Worm (Caenorhabditis elegans) whole organism, L1 larva: ENCODE results near the gene spd-3.

Source experiments
- C04F5.9 ChIP-seq: sonication (generic microtip); optimal IDR thresholded peaks from 2 replicates; lab custom pipeline; 2016; ENCODE audit warnings: missing genetic modification characterization, missing compliant biosample characterization
- C34B4.2 ChIP-seq: sonication (generic microtip); optimal IDR thresholded peaks from 2 replicates; lab custom pipeline; 2017; ENCODE audit warnings: mild to moderate bottlenecking, missing genetic modification characterization, missing compliant biosample characterization
- F16B12.6 ChIP-seq: fragments of 150-350 bp; optimal IDR thresholded peaks from 2 replicates; lab custom pipeline; 2014; ENCODE audit warnings: missing biosample characterization, missing genetic modification characterization
- alr-1 ChIP-seq: fragments of 200-800 bp; sonication (Bioruptor generic); optimal IDR thresholded peaks from 2 replicates; lab custom pipeline; 2018; ENCODE audit warnings: borderline replicate concordance, mild to moderate bottlenecking, missing genetic modification characterization, missing compliant biosample characterization
- aly-2 ChIP-seq: fragments of 150-350 bp; optimal IDR thresholded peaks from 2 replicates; lab custom pipeline; 2014; ENCODE audit warnings: missing biosample characterization, missing genetic modification characterization
- ama-1 ChIP-seq: fragments of 150-350 bp; optimal IDR thresholded peaks from 2 replicates; lab custom pipeline; 2014
- blmp-1 ChIP-seq: fragments of 150-350 bp; optimal IDR thresholded peaks from 2 replicates; lab custom pipeline; 2014; ENCODE audit warnings: missing biosample characterization, missing genetic modification characterization
- ceh-63 ChIP-seq: fragments of 200-800 bp; sonication (Bioruptor generic); optimal IDR thresholded peaks from 2 replicates; lab custom pipeline; 2018; ENCODE audit warnings: mild to moderate bottlenecking, missing genetic modification characterization, missing compliant biosample characterization
- ceh-82 ChIP-seq, 3 experiments: fragments of 150-350 bp in 1 of 3; sonication (generic microtip) in 2 of 3; optimal IDR thresholded peaks; 2 replicates each; lab custom pipeline; 2014 to 2017; ENCODE audit warnings: missing biosample characterization in 3 of 3, missing genetic modification characterization in 3 of 3
- ceh-88 ChIP-seq: fragments of 200-800 bp; sonication (Bioruptor generic); IDR thresholded peaks from 2 replicates; pipeline ENCODE4 v1.3.6; 2022; ENCODE audit warnings: missing genetic modification characterization, missing compliant biosample characterization
- dpl-1 ChIP-seq, 3 experiments: fragments of 150-350 bp in 2 of 3; sonication (generic microtip) in 1 of 3; optimal IDR thresholded peaks; 2 replicates each; lab custom pipeline; 2014 to 2017; ENCODE audit warnings: missing biosample characterization in 3 of 3, missing genetic modification characterization in 3 of 3, missing genetic modification reagents in 3 of 3
- efl-1 ChIP-seq, 4 experiments: fragments of 150-350 bp; optimal IDR thresholded peaks in 3 of 4; peaks in 1 of 4; 1 replicate in 1 of 4; 2 replicates in 3 of 4; lab custom pipeline; 2014; ENCODE audit warnings: missing biosample characterization in 2 of 4, missing genetic modification characterization in 2 of 4, missing genetic modification reagents in 2 of 4
- egl-13 ChIP-seq: sonication (generic microtip); optimal IDR thresholded peaks from 2 replicates; lab custom pipeline; 2016; ENCODE audit warnings: missing genotype, missing genetic modification reagents, missing genetic modification characterization, missing compliant biosample characterization
- egl-27 ChIP-seq, 2 experiments: fragments of 150-350 bp in 1 of 2; sonication (generic microtip); optimal IDR thresholded peaks; 3 replicates each; lab custom pipeline; 2017 to 2018; ENCODE audit warnings: missing biosample characterization in 2 of 2, missing genetic modification characterization in 2 of 2, missing genetic modification reagents in 2 of 2
- elt-2 ChIP-seq: sonication (generic microtip); optimal IDR thresholded peaks from 2 replicates; lab custom pipeline; 2016; ENCODE audit warnings: missing genetic modification characterization, mild to moderate bottlenecking, inconsistent platforms, missing compliant biosample characterization, missing genetic modification reagents
- elt-3 ChIP-seq, 6 experiments: fragments of 150-350 bp in 1 of 6; sonication (generic microtip); optimal IDR thresholded peaks; 2 replicates each; lab custom pipeline; 2017 to 2018; ENCODE audit warnings: missing biosample characterization in 6 of 6, missing genetic modification characterization in 6 of 6, inconsistent platforms in 1 of 6
- ets-5 ChIP-seq: fragments of 200-800 bp; sonication (Bioruptor generic); IDR thresholded peaks from 2 replicates; pipeline ENCODE4 v1.3.6; 2022; ENCODE audit warnings: missing genetic modification characterization, missing compliant biosample characterization
- hlh-4 ChIP-seq: sonication (generic microtip); optimal IDR thresholded peaks from 2 replicates; lab custom pipeline; 2016; ENCODE audit warnings: mild to moderate bottlenecking, missing genetic modification characterization, missing compliant biosample characterization
- lin-13 ChIP-seq: fragments of 150-350 bp; optimal IDR thresholded peaks from 2 replicates; lab custom pipeline; 2014; ENCODE audit warnings: missing biosample characterization, missing genetic modification reagents, missing genetic modification characterization
- lin-14 ChIP-seq: fragments of 200-800 bp; sonication (Bioruptor generic); optimal IDR thresholded peaks from 2 replicates; lab custom pipeline; 2018; ENCODE audit warnings: mild to moderate bottlenecking, missing genetic modification characterization, moderate library complexity, missing compliant biosample characterization
- lin-15B ChIP-seq: fragments of 150-350 bp; sonication (generic microtip); optimal IDR thresholded peaks from 3 replicates; lab custom pipeline; 2014; ENCODE audit warnings: missing biosample characterization, missing genetic modification characterization
- lin-35 ChIP-seq, 2 experiments: fragments of 150-350 bp; optimal IDR thresholded peaks; 2 replicates each; lab custom pipeline; 2014; ENCODE audit warnings: missing biosample characterization in 2 of 2, missing genetic modification characterization in 2 of 2, missing genetic modification reagents in 2 of 2
- lsy-2 ChIP-seq, 2 experiments: fragments of 150-350 bp; optimal IDR thresholded peaks; 2 replicates each; lab custom pipeline; 2014; ENCODE audit warnings: missing biosample characterization in 2 of 2, missing genetic modification characterization in 2 of 2
- mep-1 ChIP-seq: fragments of 150-350 bp; optimal IDR thresholded peaks from 2 replicates; lab custom pipeline; 2014; ENCODE audit warnings: missing biosample characterization, missing genetic modification characterization
- nhr-11 ChIP-seq: fragments of 150-350 bp; optimal IDR thresholded peaks from 2 replicates; lab custom pipeline; 2014; ENCODE audit warnings: missing biosample characterization, missing genetic modification characterization
- nhr-12 ChIP-seq: sonication (generic microtip); optimal IDR thresholded peaks from 2 replicates; lab custom pipeline; 2017; ENCODE audit warnings: missing biosample characterization, missing genetic modification characterization
- nhr-19 ChIP-seq: fragments of 200-800 bp; sonication (Bioruptor generic); conservative IDR thresholded peaks from 2 replicates; pipeline ENCODE4 v1.3.6; 2022; ENCODE audit warnings: missing genetic modification characterization, missing compliant biosample characterization
- nhr-20 ChIP-seq: sonication (generic microtip); optimal IDR thresholded peaks from 2 replicates; lab custom pipeline; 2016; ENCODE audit warnings: mild to moderate bottlenecking, missing genetic modification characterization, missing compliant biosample characterization
- nhr-237 ChIP-seq: fragments of 150-350 bp; optimal IDR thresholded peaks from 2 replicates; lab custom pipeline; 2014; ENCODE audit warnings: missing biosample characterization, missing genetic modification characterization
- nhr-28 ChIP-seq: fragments of 150-350 bp; optimal IDR thresholded peaks from 2 replicates; lab custom pipeline; 2014; ENCODE audit warnings: missing biosample characterization, missing genetic modification characterization
- nhr-47 ChIP-seq: sonication (generic microtip); optimal IDR thresholded peaks from 2 replicates; lab custom pipeline; 2016; ENCODE audit warnings: mild to moderate bottlenecking, missing genetic modification characterization, moderate library complexity, missing compliant biosample characterization
- nhr-71 ChIP-seq: sonication (generic microtip); optimal IDR thresholded peaks from 2 replicates; lab custom pipeline; 2016; ENCODE audit warnings: mild to moderate bottlenecking, missing genetic modification characterization, moderate library complexity, missing compliant biosample characterization
- nhr-76 ChIP-seq: sonication (generic microtip); optimal IDR thresholded peaks from 2 replicates; lab custom pipeline; 2017; ENCODE audit warnings: missing biosample characterization, missing genetic modification characterization
- nhr-77 ChIP-seq: fragments of 150-350 bp; optimal IDR thresholded peaks from 2 replicates; lab custom pipeline; 2014; ENCODE audit warnings: missing biosample characterization, missing genetic modification characterization
- nhr-84 ChIP-seq: sonication (generic microtip); optimal IDR thresholded peaks from 2 replicates; lab custom pipeline; 2017; ENCODE audit warnings: missing biosample characterization, missing genetic modification characterization
- nhr-90 ChIP-seq: sonication (generic microtip); optimal IDR thresholded peaks from 2 replicates; lab custom pipeline; 2016; ENCODE audit warnings: mild to moderate bottlenecking, missing genetic modification characterization, missing compliant biosample characterization; ENCODE audit not compliant: poor library complexity
- rnt-1 ChIP-seq: sonication (generic microtip); optimal IDR thresholded peaks from 2 replicates; lab custom pipeline; 2016; ENCODE audit warnings: mild to moderate bottlenecking, missing genetic modification characterization, moderate library complexity, missing compliant biosample characterization
- snu-23 ChIP-seq: sonication (generic microtip); optimal IDR thresholded peaks from 2 replicates; lab custom pipeline; 2016; ENCODE audit warnings: missing genetic modification characterization, missing compliant biosample characterization
- sup-37 ChIP-seq: fragments of 200-800 bp; sonication (Bioruptor generic); optimal IDR thresholded peaks from 2 replicates; lab custom pipeline; 2018; ENCODE audit warnings: mild to moderate bottlenecking, missing genetic modification characterization, missing compliant biosample characterization
- swsn-7 ChIP-seq: sonication (generic microtip); optimal IDR thresholded peaks from 2 replicates; lab custom pipeline; 2016; ENCODE audit warnings: missing genetic modification characterization, missing compliant biosample characterization
- tbx-2 ChIP-seq: sonication (generic microtip); optimal IDR thresholded peaks from 2 replicates; lab custom pipeline; 2016; ENCODE audit warnings: missing genetic modification characterization, missing compliant biosample characterization
- unc-30 ChIP-seq: sonication (generic microtip); optimal IDR thresholded peaks from 2 replicates; lab custom pipeline; 2017; ENCODE audit warnings: missing biosample characterization, missing genetic modification characterization

The spd-3 gene

ce11 chrIV:6767240-6767639 is 4.7 kb downstream of the spd-3 start (continued):
- no peak for TF ChIP-seq alr-1 (tag; lab: Kevin White, UChicago)
- TF ChIP-seq, all 84 proteins: peak for 28

- no peak for TF ChIP-seq ceh-88
- no peak for TF ChIP-seq nhr-237
- peak; percentile 36 for TF ChIP-seq elt-2 (tag; lab: Kevin White, UChicago)
- TF ChIP-seq ceh-82 (tag; optimal IDR thresholded peaks at IDR 0.05; lab: Kevin White, UChicago), result no peak
- TF ChIP-seq nhr-12 (tag; lab: Kevin White, UChicago), result no peak
Measured at ce11 chrIV:6770407-6770883, 7.9 kb downstream of the spd-3 start, which contains the start of gene anat-1. TSS of gene anat-1 (plus strand) at chrIV:6770833.

- TF ChIP-seq elt-2 (tag; lab: Kevin White, UChicago) (peak; percentile 53), nhr-90 (tag; lab: Kevin White, UChicago) (no peak), efl-1 (optimal IDR thresholded peaks at IDR 0.05; lab: Kevin White, UChicago) (no peak), efl-1 (GFP tag; optimal IDR thresholded peaks at IDR 0.05 in 1 of 2; lab: Kevin White, UChicago) (peak in 1 of 2 experiments; percentile 7), hlh-4 (no peak), mep-1 (tag; lab: Kevin White, UChicago) (no peak)
Measured at ce11 chrIV:6771556-6771955, 9.0 kb downstream of the spd-3 start.

ce11 chrIV:6777156-6777555 is 14.6 kb downstream of the spd-3 start:
- TF ChIP-seq sup-37 (GFP tag; lab: Kevin White, UChicago), result no peak
- no peak for TF ChIP-seq nhr-237
- peak; percentile 1 for TF ChIP-seq lin-14 (GFP tag; lab: Kevin White, UChicago)
- no peak for TF ChIP-seq lin-15B (tag; lab: Kevin White, UChicago)
- peak in 1 of 2 experiments; percentile 5 for TF ChIP-seq efl-1 (optimal IDR thresholded peaks at IDR 0.05; lab: Kevin White, UChicago)
- TF ChIP-seq efl-1 (GFP tag; optimal IDR thresholded peaks at IDR 0.05 in 1 of 2; lab: Kevin White, UChicago), result peak in 1 of 2 experiments; percentile 83
- no peak for TF ChIP-seq nhr-28 (tag; lab: Kevin White, UChicago)
- no peak for TF ChIP-seq dpl-1 (GFP tag; optimal IDR thresholded peaks at IDR 0.05; lab: Kevin White, UChicago)

DNA sequence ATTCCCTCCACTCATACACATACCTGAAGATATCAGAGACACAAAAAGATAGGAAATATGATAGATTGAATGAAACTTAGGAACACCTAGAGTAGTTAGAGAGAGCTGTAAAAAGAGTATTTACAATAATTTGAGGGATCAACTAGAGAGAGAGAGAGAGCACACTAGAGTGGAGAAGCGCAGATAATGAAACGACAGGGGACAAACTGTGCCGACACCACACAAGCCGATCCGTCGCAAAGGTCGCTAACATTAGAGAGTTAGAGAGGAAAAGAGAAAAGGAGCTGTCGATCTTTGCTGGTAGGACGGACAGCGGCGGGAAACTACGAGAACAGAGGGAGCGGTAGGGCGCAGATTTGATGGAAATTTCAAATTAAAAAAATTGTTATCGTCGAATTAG is 22.6 kb downstream of the spd-3 start, which contains the start of gene dyci-1:
TSS of gene dyci-1 (minus strand) at position 122 of the 400 bp plus-strand sequence.
- TF ChIP-seq unc-30 (no peak), rnt-1 (tag; lab: Kevin White, UChicago) (peak; percentile 45), blmp-1 (tag; lab: Kevin White, UChicago) (peak; percentile 3), egl-27 (tag; optimal IDR thresholded peaks at IDR 0.05; lab: Kevin White, UChicago) (peak in 1 of 2 experiments; percentile 15), lsy-2 (tag; optimal IDR thresholded peaks at IDR 0.05; lab: Kevin White, UChicago) (peak in 1 of 2 experiments; percentile 49), lin-14 (GFP tag; lab: Kevin White, UChicago) (peak; percentile 72), ama-1 (lab: Kevin White, UChicago) (no peak), nhr-19 (GFP tag; lab: Robert Waterston, UW) (no peak), nhr-71 (peak; percentile 17), lin-13 (peak; percentile 0), C04F5.9 (tag; lab: Kevin White, UChicago) (no peak), nhr-11 (no peak), F16B12.6 (tag; lab: Kevin White, UChicago) (no peak), efl-1 (optimal IDR thresholded peaks at IDR 0.05; lab: Kevin White, UChicago) (peak; percentile 14 to 34), efl-1 (GFP tag; optimal IDR thresholded peaks at IDR 0.05 in 1 of 2; lab: Kevin White, UChicago) (peak in 1 of 2 experiments; percentile 41), nhr-76 (tag; lab: Kevin White, UChicago) (no peak), ceh-63 (no peak), aly-2 (tag; lab: Kevin White, UChicago) (no peak), swsn-7 (tag; lab: Kevin White, UChicago) (peak; percentile 14), tbx-2 (peak; percentile 5), lin-35 (GFP tag; optimal IDR thresholded peaks at IDR 0.05; lab: Kevin White, UChicago) (peak; percentile 9 to 31), snu-23 (GFP tag; lab: Kevin White, UChicago) (peak; percentile 52), dpl-1 (GFP tag; optimal IDR thresholded peaks at IDR 0.05; lab: Kevin White, UChicago) (peak in 2 of 3 experiments; percentile 19 to 23), nhr-28 (tag; lab: Kevin White, UChicago) (no peak), ets-5 (GFP tag; lab: Robert Waterston, UW) (no peak), nhr-77 (tag; lab: Kevin White, UChicago) (peak; percentile 74), egl-13 (tag; lab: Kevin White, UChicago) (no peak), nhr-84 (tag; lab: Kevin White, UChicago) (no peak), hlh-4 (no peak), nhr-47 (no peak), C34B4.2 (tag; lab: Kevin White, UChicago) (no peak), elt-3 (tag; optimal IDR thresholded peaks at IDR 0.05; lab: Kevin White, UChicago) (peak in 1 of 6 experiments; percentile 27), nhr-237 (peak; percentile 29), nhr-20 (peak; percentile 46)
